Worm (Caenorhabditis elegans) whole organism, mixed stage, embryonic: ENCODE results near the gene F09C8.2.

Source experiments
- ceh-39 ChIP-seq: fragments of 150-350 bp; optimal IDR thresholded peaks from 2 replicates; lab custom pipeline; 2014; ENCODE audit warnings: missing biosample characterization, missing genetic modification characterization
- flh-1 ChIP-seq: fragments of 200-800 bp; sonication (Bioruptor generic); optimal IDR thresholded peaks from 2 replicates; lab custom pipeline; 2018; ENCODE audit warnings: mild to moderate bottlenecking, missing genetic modification characterization, moderate library complexity, missing compliant biosample characterization
- hlh-1 ChIP-seq: fragments of 150-350 bp; optimal IDR thresholded peaks from 2 replicates; lab custom pipeline; 2014; ENCODE audit warnings: missing biosample characterization, missing genetic modification reagents, missing genetic modification characterization
- mab-5 ChIP-seq: fragments of 150-350 bp; optimal IDR thresholded peaks from 2 replicates; lab custom pipeline; 2014; ENCODE audit warnings: missing biosample characterization, missing genetic modification characterization
- mep-1 ChIP-seq: fragments of 150-350 bp; optimal IDR thresholded peaks from 2 replicates; lab custom pipeline; 2017; ENCODE audit warnings: missing biosample characterization, missing genetic modification reagents, missing genetic modification characterization, inconsistent platforms
- nhr-2 ChIP-seq: fragments of 150-350 bp; optimal IDR thresholded peaks from 2 replicates; lab custom pipeline; 2014; ENCODE audit warnings: missing biosample characterization, missing genetic modification characterization
- nhr-237 ChIP-seq: fragments of 150-350 bp; optimal IDR thresholded peaks from 2 replicates; lab custom pipeline; 2014; ENCODE audit warnings: missing biosample characterization, missing genetic modification characterization
- sptf-1 ChIP-seq: sonication (generic microtip); optimal IDR thresholded peaks from 2 replicates; lab custom pipeline; 2017; ENCODE audit warnings: mild to moderate bottlenecking, missing genetic modification characterization, moderate library complexity, missing compliant biosample characterization

F09C8.2 gene

DNA sequence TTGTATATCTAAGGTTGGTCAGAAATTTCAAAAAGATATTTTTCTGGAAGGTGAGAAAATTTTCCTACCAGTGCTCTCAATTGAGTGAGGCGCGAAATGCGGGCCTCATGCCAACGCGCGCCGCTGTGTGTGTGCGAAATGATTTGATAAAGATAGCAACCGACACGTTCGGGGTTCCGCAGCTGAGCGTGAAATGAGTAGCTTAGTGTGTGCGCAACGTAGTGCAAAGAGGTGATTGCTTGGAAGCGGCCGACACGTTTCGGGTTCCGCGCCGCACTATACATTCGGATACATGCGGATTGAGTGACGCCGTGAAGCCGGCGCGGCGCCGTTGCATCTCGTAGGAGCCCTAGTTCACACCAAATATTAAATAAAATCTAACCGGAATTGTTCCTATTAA is 55.7 kb downstream of the F09C8.2 start:
- TF ChIP-seq mab-5, result no peak
- TF ChIP-seq ceh-39 (tag; lab: Kevin White, UChicago), result no peak
- TF ChIP-seq nhr-237, result no peak
- no peak for TF ChIP-seq nhr-2 (tag; lab: Kevin White, UChicago)
- TF ChIP-seq hlh-1, result no peak
- TF ChIP-seq flh-1 (GFP tag; lab: Kevin White, UChicago), result no peak
- no peak for TF ChIP-seq sptf-1
- TF ChIP-seq mep-1 (tag; lab: Kevin White, UChicago), result no peak
